Worm (Caenorhabditis elegans) whole organism, late embryonic: Measurements from ENCODE around the gene cyp-34A8.

Source experiments
- Y22D7AL.16 ChIP-seq: sonication (generic microtip); optimal IDR thresholded peaks from 2 replicates; lab custom pipeline; 2016; ENCODE audit warnings: missing genetic modification characterization, missing compliant biosample characterization
- ama-1 ChIP-seq: fragments of 150-350 bp; optimal IDR thresholded peaks from 2 replicates; lab custom pipeline; 2014
- ceh-22 ChIP-seq: sonication (generic microtip); optimal IDR thresholded peaks from 2 replicates; lab custom pipeline; 2017; ENCODE audit warnings: missing biosample characterization, missing genetic modification characterization
- ceh-48 ChIP-seq: sonication (generic microtip); optimal IDR thresholded peaks from 2 replicates; lab custom pipeline; 2016; ENCODE audit warnings: missing genetic modification characterization, inconsistent platforms, missing compliant biosample characterization
- ceh-6 ChIP-seq: fragments of 200-800 bp; sonication (Bioruptor generic); optimal IDR thresholded peaks from 2 replicates; lab custom pipeline; 2018; ENCODE audit warnings: mild to moderate bottlenecking, missing genetic modification characterization, missing compliant biosample characterization
- fax-1 ChIP-seq: sonication (generic microtip); optimal IDR thresholded peaks from 2 replicates; lab custom pipeline; 2016; ENCODE audit warnings: missing genotype, missing genetic modification characterization, missing compliant biosample characterization
- hlh-30 ChIP-seq: sonication (generic microtip); optimal IDR thresholded peaks from 2 replicates; lab custom pipeline; 2017; ENCODE audit warnings: antibody characterized with exemption, missing genetic modification characterization, missing compliant biosample characterization; ENCODE audit not compliant: insufficient read depth
- madf-2 ChIP-seq: sonication (generic microtip); optimal IDR thresholded peaks from 2 replicates; lab custom pipeline; 2017; ENCODE audit warnings: missing genetic modification characterization, missing compliant biosample characterization
- nhr-11 ChIP-seq: fragments of 150-350 bp; optimal IDR thresholded peaks from 2 replicates; lab custom pipeline; 2014; ENCODE audit warnings: missing biosample characterization, missing genetic modification characterization
- sox-2 ChIP-seq: fragments of 200-800 bp; sonication (Bioruptor generic); IDR thresholded peaks from 2 replicates; pipeline ENCODE4 v1.3.6; 2022; ENCODE audit warnings: missing genetic modification reagents, missing genetic modification characterization, missing compliant biosample characterization

DNA sequence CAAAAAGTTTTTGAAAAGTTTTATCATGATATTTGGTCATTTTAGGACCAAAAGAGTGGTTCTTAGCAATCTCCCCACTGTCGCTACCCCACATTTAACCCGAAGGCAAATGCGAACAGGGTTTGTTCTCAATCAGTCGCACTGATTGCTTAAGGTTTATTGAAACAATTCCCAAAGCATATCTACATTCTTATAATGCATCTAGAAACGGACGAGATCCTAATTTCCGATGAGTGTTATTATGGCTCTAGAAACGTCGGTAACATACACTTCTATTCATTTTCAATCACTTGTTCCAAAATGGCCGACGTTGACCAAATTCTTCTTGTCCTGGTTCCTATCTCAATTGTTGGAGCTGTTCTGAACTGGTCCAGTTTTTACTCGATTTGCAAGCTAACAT lies 46.0 kb downstream of the cyp-34A8 start, which contains the start of gene srx-65:
- TF ChIP-seq fax-1 (tag; lab: Kevin White, UChicago) (no peak), ama-1 (lab: Kevin White, UChicago) (no peak), ceh-22 (tag; lab: Kevin White, UChicago) (no peak), hlh-30 (tag; lab: Kevin White, UChicago) (no peak), ceh-6 (no peak), Y22D7AL.16 (tag; lab: Kevin White, UChicago) (no peak), madf-2 (no peak), nhr-11 (tag; lab: Kevin White, UChicago) (no peak), sox-2 (GFP tag; lab: Robert Waterston, UW) (no peak), ceh-48 (tag; lab: Kevin White, UChicago) (no peak)
